Fruit fly (Drosophila melanogaster) whole organism, embryonic: Measurements from ENCODE around the gene CG13077.
A peak's percentile ranks its signal among the peaks of the same experiment; 100 is the strongest.

Experiments used
- Atf-2 ChIP-seq: fragments of 200-800 bp; sonication (Bioruptor generic); optimal IDR thresholded peaks from 2 replicates; lab custom pipeline; 2016; ENCODE audit warnings: missing biosample characterization, missing genetic modification characterization
- Bdp1 ChIP-seq: fragments of 200-800 bp; sonication (Bioruptor generic); optimal IDR thresholded peaks from 3 replicates; lab custom pipeline; 2016; ENCODE audit warnings: missing biosample characterization, missing genetic modification characterization
- BtbVII ChIP-seq: fragments of 200-800 bp; sonication (Bioruptor generic); optimal IDR thresholded peaks from 3 replicates; lab custom pipeline; 2017; ENCODE audit warnings: missing biosample characterization, mild to moderate bottlenecking, missing genetic modification characterization
- CG10366 ChIP-seq: fragments of 200-800 bp; sonication (Bioruptor generic); IDR thresholded peaks from 2 replicates; pipeline ENCODE4 v1.3.6; 2022; ENCODE audit warnings: missing biosample characterization, missing genetic modification characterization
- CG10959 ChIP-seq: fragments of 200-800 bp; sonication (Bioruptor generic); IDR thresholded peaks from 2 replicates; pipeline ENCODE4 v1.3.6; 2022; ENCODE audit warnings: missing biosample characterization, missing genetic modification characterization
- CG11093 ChIP-seq: fragments of 200-800 bp; sonication (Bioruptor generic); IDR thresholded peaks from 3 replicates; pipeline ENCODE4 v1.3.6; 2022; ENCODE audit warnings: missing biosample characterization, missing genetic modification characterization
- CG11560 ChIP-seq: fragments of 200-800 bp; sonication (Bioruptor generic); IDR thresholded peaks from 3 replicates; pipeline ENCODE4 v1.3.6; 2022; ENCODE audit warnings: missing biosample characterization, missing genetic modification characterization
- CG12104 ChIP-seq: fragments of 200-800 bp; sonication (Bioruptor generic); optimal IDR thresholded peaks from 3 replicates; lab custom pipeline; 2016; ENCODE audit warnings: missing biosample characterization, missing genetic modification characterization
- CG12236 ChIP-seq: fragments of 200-800 bp; sonication (Bioruptor generic); optimal IDR thresholded peaks from 2 replicates; lab custom pipeline; 2016; ENCODE audit warnings: missing biosample characterization, missing genetic modification characterization
- CG12744 ChIP-seq: fragments of 200-800 bp; sonication (Bioruptor generic); optimal IDR thresholded peaks from 2 replicates; lab custom pipeline; 2016; ENCODE audit warnings: missing biosample characterization, missing genetic modification characterization
- CG13123 ChIP-seq: fragments of 200-800 bp; sonication (Bioruptor generic); optimal IDR thresholded peaks from 2 replicates; lab custom pipeline; 2016; ENCODE audit warnings: missing biosample characterization, missing genetic modification characterization
- CG15479 ChIP-seq: fragments of 200-800 bp; sonication (Bioruptor generic); optimal IDR thresholded peaks from 3 replicates; lab custom pipeline; 2019; ENCODE audit warnings: missing biosample characterization, mild to moderate bottlenecking, missing genetic modification characterization, moderate library complexity
- CG1647 ChIP-seq: fragments of 200-800 bp; sonication (Bioruptor generic); optimal IDR thresholded peaks from 3 replicates; lab custom pipeline; 2016; ENCODE audit warnings: missing biosample characterization, missing genetic modification characterization
- CG16779 ChIP-seq: fragments of 200-800 bp; sonication (Bioruptor generic); IDR thresholded peaks from 2 replicates; pipeline ENCODE4 v1.3.6; 2022; ENCODE audit warnings: missing biosample characterization, missing genetic modification characterization
- CG17829 ChIP-seq: fragments of 200-800 bp; optimal IDR thresholded peaks from 2 replicates; lab custom pipeline; 2019; ENCODE audit warnings: missing biosample characterization, mild to moderate bottlenecking, missing genetic modification characterization, moderate library complexity
- CG18262 ChIP-seq: fragments of 200-800 bp; optimal IDR thresholded peaks from 3 replicates; lab custom pipeline; 2019; ENCODE audit warnings: missing biosample characterization, mild to moderate bottlenecking, missing genetic modification characterization, moderate library complexity
- CG2889 ChIP-seq: fragments of 200-800 bp; sonication (Bioruptor generic); IDR thresholded peaks from 3 replicates; pipeline ENCODE4 v1.3.6; 2022; ENCODE audit warnings: missing biosample characterization, missing genetic modification characterization
- CG30431 ChIP-seq: fragments of 200-800 bp; sonication (Bioruptor generic); optimal IDR thresholded peaks from 2 replicates; lab custom pipeline; 2017; ENCODE audit warnings: missing biosample characterization, missing genetic modification characterization
- CG33213 ChIP-seq: fragments of 200-800 bp; sonication (Bioruptor generic); optimal IDR thresholded peaks from 3 replicates; lab custom pipeline; 2016; ENCODE audit warnings: missing biosample characterization, missing genetic modification characterization
- CG3838 ChIP-seq: fragments of 200-800 bp; sonication (Bioruptor generic); optimal IDR thresholded peaks from 3 replicates; lab custom pipeline; 2016; ENCODE audit warnings: missing biosample characterization, missing genetic modification characterization
- CG5180 ChIP-seq: fragments of 200-800 bp; sonication (Bioruptor generic); optimal IDR thresholded peaks from 3 replicates; lab custom pipeline; 2017; ENCODE audit warnings: missing biosample characterization, missing genetic modification characterization, mild to moderate bottlenecking, moderate library complexity, missing genetic modification reagents
- CG7372 ChIP-seq: fragments of 200-800 bp; sonication (Bioruptor generic); IDR thresholded peaks from 2 replicates; pipeline ENCODE4 v1.3.6; 2022; ENCODE audit warnings: missing biosample characterization, missing genetic modification characterization
- CG7556 ChIP-seq: fragments of 200-800 bp; sonication (Bioruptor generic); optimal IDR thresholded peaks from 2 replicates; lab custom pipeline; 2017; ENCODE audit warnings: missing biosample characterization, mild to moderate bottlenecking, missing genetic modification characterization
- CG7745 ChIP-seq: fragments of 200-800 bp; sonication (Bioruptor generic); optimal IDR thresholded peaks from 2 replicates; lab custom pipeline; 2018; ENCODE audit warnings: missing biosample characterization, mild to moderate bottlenecking, missing genetic modification characterization, moderate library complexity
- CG7928 ChIP-seq: fragments of 200-800 bp; sonication (Bioruptor generic); optimal IDR thresholded peaks from 2 replicates; lab custom pipeline; 2017; ENCODE audit warnings: missing biosample characterization, mild to moderate bottlenecking, missing genetic modification characterization
- CG8765 ChIP-seq: fragments of 200-800 bp; sonication (Bioruptor generic); IDR thresholded peaks from 2 replicates; pipeline ENCODE4 v1.3.6; 2022; ENCODE audit warnings: missing biosample characterization, missing genetic modification characterization
- CTCF ChIP-seq: fragments of 200-800 bp; sonication (Bioruptor generic); optimal IDR thresholded peaks from 2 replicates; lab custom pipeline; 2017; ENCODE audit warnings: missing biosample characterization, mild to moderate bottlenecking, missing genetic modification characterization, moderate library complexity
- Dek ChIP-seq: fragments of 200-800 bp; sonication (Bioruptor generic); optimal IDR thresholded peaks from 3 replicates; lab custom pipeline; 2019; ENCODE audit warnings: missing biosample characterization, mild to moderate bottlenecking, missing genetic modification characterization, moderate library complexity
- Doc3 ChIP-seq: fragments of 200-800 bp; sonication (Bioruptor generic); IDR thresholded peaks from 3 replicates; pipeline ENCODE4 v1.3.6; 2022; ENCODE audit warnings: missing biosample characterization, missing genetic modification characterization; ENCODE audit not compliant: partially characterized antibody
- Fer2 ChIP-seq: fragments of 200-800 bp; sonication (Bioruptor generic); optimal IDR thresholded peaks from 2 replicates; lab custom pipeline; 2018; ENCODE audit warnings: missing biosample characterization, mild to moderate bottlenecking, missing genetic modification characterization, moderate library complexity
- H15 ChIP-seq: fragments of 200-800 bp; sonication (Bioruptor generic); IDR thresholded peaks from 3 replicates; pipeline ENCODE4 v1.3.6; 2022; ENCODE audit warnings: missing biosample characterization, missing genetic modification characterization
- HLH3B ChIP-seq: fragments of 200-800 bp; sonication (Bioruptor generic); IDR thresholded peaks from 2 replicates; pipeline ENCODE4 v1.3.6; 2022; ENCODE audit warnings: missing biosample characterization, missing genetic modification characterization
- Hr3 ChIP-seq: fragments of 200-800 bp; sonication (Bioruptor generic); optimal IDR thresholded peaks from 3 replicates; lab custom pipeline; 2016; ENCODE audit warnings: missing biosample characterization, missing genetic modification characterization
- MTF-1 ChIP-seq: fragments of 200-800 bp; sonication (Bioruptor generic); optimal IDR thresholded peaks from 2 replicates; lab custom pipeline; 2018; ENCODE audit warnings: missing biosample characterization, mild to moderate bottlenecking, missing genetic modification characterization, borderline replicate concordance
- Mrtf ChIP-seq: fragments of 200-800 bp; sonication (Bioruptor generic); IDR thresholded peaks from 3 replicates; pipeline ENCODE4 v1.3.6; 2022; ENCODE audit warnings: missing biosample characterization, missing genetic modification characterization
- Pdp1 ChIP-seq, 2 experiments: fragments of 200-800 bp; sonication (Bioruptor generic); optimal IDR thresholded peaks; 3 replicates each; lab custom pipeline; 2016; ENCODE audit warnings: missing biosample characterization in 2 of 2, missing genetic modification characterization in 2 of 2, mild to moderate bottlenecking in 1 of 2, moderate library complexity in 1 of 2
- Spps ChIP-seq: fragments of 200-800 bp; sonication (Bioruptor generic); optimal IDR thresholded peaks from 2 replicates; lab custom pipeline; 2018; ENCODE audit warnings: missing biosample characterization, mild to moderate bottlenecking, missing genetic modification characterization
- Trl ChIP-seq, 3 experiments: fragments of >200 bp in 2 of 3; fragments of 200-800 bp in 1 of 3; sonication (Bioruptor generic) in 1 of 3; optimal IDR thresholded peaks; 2 replicates in 1 of 3; 3 replicates in 2 of 3; lab custom pipeline; 2016 to 2017; ENCODE audit warnings: missing biosample characterization in 1 of 3, missing genetic modification characterization in 1 of 3
- cad ChIP-seq: fragments of >200 bp; optimal IDR thresholded peaks from 2 replicates; lab custom pipeline; 2017; ENCODE audit warnings: missing biosample characterization, missing genetic modification characterization
- chm ChIP-seq: fragments of 200-800 bp; sonication (Bioruptor generic); IDR thresholded peaks from 2 replicates; pipeline ENCODE4 v1.3.6; 2022; ENCODE audit warnings: missing biosample characterization, missing genetic modification characterization
- fd96Cb ChIP-seq: fragments of 200-800 bp; sonication (Bioruptor generic); optimal IDR thresholded peaks from 2 replicates; lab custom pipeline; 2018; ENCODE audit warnings: missing biosample characterization, mild to moderate bottlenecking, missing genetic modification characterization, moderate library complexity
- fu2 ChIP-seq: fragments of 200-800 bp; sonication (Bioruptor generic); optimal IDR thresholded peaks from 2 replicates; lab custom pipeline; 2016; ENCODE audit warnings: missing biosample characterization, missing genetic modification characterization
- gt ChIP-seq: fragments of 200-800 bp; sonication (Bioruptor generic); IDR thresholded peaks from 2 replicates; pipeline ENCODE4 v1.3.6; 2022; ENCODE audit warnings: missing biosample characterization, missing genetic modification characterization
- hkb ChIP-seq, 2 experiments: fragments of 200-800 bp in 1 of 2; fragments of >200 bp in 1 of 2; sonication (Bioruptor generic) in 1 of 2; IDR thresholded peaks in 1 of 2; optimal IDR thresholded peaks in 1 of 2; 2 replicates each; pipeline versions ENCODE4 v1.3.6 to Lab custom; 2017 to 2022; ENCODE audit warnings: missing biosample characterization in 1 of 2, missing genetic modification characterization in 1 of 2
- inv ChIP-seq: fragments of 200-800 bp; sonication (Bioruptor generic); IDR thresholded peaks from 2 replicates; pipeline ENCODE4 v1.3.6; 2022; ENCODE audit warnings: missing biosample characterization, missing genetic modification characterization; ENCODE audit not compliant: partially characterized antibody
- jigr1 ChIP-seq: fragments of 200-800 bp; sonication (Bioruptor generic); IDR thresholded peaks from 3 replicates; pipeline ENCODE4 v1.3.6; 2022; ENCODE audit warnings: missing biosample characterization, missing genetic modification characterization
- maf-S ChIP-seq: fragments of 200-800 bp; sonication (Bioruptor generic); optimal IDR thresholded peaks from 2 replicates; lab custom pipeline; 2016; ENCODE audit warnings: missing biosample characterization, missing genetic modification characterization
- sima ChIP-seq: fragments of 200-800 bp; sonication (Bioruptor generic); optimal IDR thresholded peaks from 2 replicates; lab custom pipeline; 2016; ENCODE audit warnings: missing biosample characterization, missing genetic modification characterization
- ssp ChIP-seq: fragments of 200-800 bp; sonication (Bioruptor generic); IDR thresholded peaks from 2 replicates; pipeline ENCODE4 v1.3.6; 2022; ENCODE audit warnings: missing biosample characterization, missing genetic modification characterization
- vvl ChIP-seq: fragments of 200-800 bp; sonication (Bioruptor generic); IDR thresholded peaks from 2 replicates; pipeline ENCODE4 v1.3.6; 2022; ENCODE audit warnings: missing biosample characterization, missing genetic modification characterization
- wor ChIP-seq: fragments of 200-800 bp; sonication (Bioruptor generic); IDR thresholded peaks from 2 replicates; pipeline ENCODE4 v1.3.6; 2022; ENCODE audit warnings: missing biosample characterization, missing genetic modification characterization

CG13077 gene

DNA sequence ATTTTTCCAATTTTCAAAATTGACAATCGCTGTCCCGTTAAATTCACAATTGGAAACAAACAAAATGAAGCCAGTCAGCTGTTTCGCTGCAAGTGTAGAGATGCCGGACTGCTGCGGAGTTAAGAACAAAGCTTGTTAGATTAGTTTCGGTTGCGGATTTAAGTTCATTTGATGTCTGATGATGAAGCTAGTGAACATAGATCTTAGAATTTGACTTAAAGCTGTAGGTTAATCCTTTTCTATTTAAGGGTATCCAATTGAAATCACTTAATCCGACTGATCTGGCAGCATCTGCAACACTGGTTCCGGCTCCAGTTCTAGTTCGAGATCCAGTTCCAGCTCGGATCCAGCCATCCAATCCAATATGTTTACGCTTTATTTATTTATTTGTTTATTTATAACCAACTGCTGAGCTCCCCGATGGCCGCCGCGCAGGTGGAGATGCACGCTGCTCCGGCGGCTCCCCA is 18.3 kb downstream of the CG13077 start, which contains the start of the genes PCNA2 and CG10366 (continued):
- TF ChIP-seq BtbVII (GFP tag; lab: Kevin White, UChicago): peak; percentile 14
- no peak for TF ChIP-seq CG30431 (GFP tag; lab: Kevin White, UChicago)
- peak; percentile 59 for TF ChIP-seq CG1647 (GFP tag; lab: Kevin White, UChicago)
- peak; percentile 56 for TF ChIP-seq CG13123 (GFP tag; lab: Kevin White, UChicago)
- TF ChIP-seq CG11560 (tag; lab: Robert Waterston, UW): no peak
- no peak for TF ChIP-seq chm (GFP tag; lab: Robert Waterston, UW)
- no peak for TF ChIP-seq CG7745 (tag; lab: Kevin White, UChicago)
- TF ChIP-seq CG33213: peak; percentile 89
- TF ChIP-seq CG3838 (GFP tag; lab: Kevin White, UChicago): no peak
- TF ChIP-seq Pdp1 (GFP tag; optimal IDR thresholded peaks at IDR 0.05; lab: Kevin White, UChicago): peak; percentile 45 to 80
- peak; percentile 39 for TF ChIP-seq CG12104 (GFP tag; lab: Kevin White, UChicago)
- peak; percentile 54 for TF ChIP-seq Bdp1 (GFP tag; lab: Kevin White, UChicago)
- no peak for TF ChIP-seq CG15479 (GFP tag; lab: Kevin White, UChicago)
- TF ChIP-seq gt (GFP tag; lab: Robert Waterston, UW): no peak
- TF ChIP-seq sima (GFP tag; lab: Kevin White, UChicago): no peak
- TF ChIP-seq CG2889: no peak
- TF ChIP-seq CG10959: no peak
- TF ChIP-seq HLH3B (GFP tag; lab: Robert Waterston, UW): 0 out of 2 replicates have a peak, but pooled peaks have one; percentile 9
- TF ChIP-seq CG8765 (GFP tag; lab: Robert Waterston, UW): no peak
- TF ChIP-seq ssp (GFP tag; lab: Robert Waterston, UW): peak; percentile 27; the same call in 1 of the 2 replicates
- TF ChIP-seq Spps (tag; lab: Kevin White, UChicago): peak; percentile 17
- TF ChIP-seq Fer2 (tag; lab: Kevin White, UChicago): peak; percentile 54
- TF ChIP-seq Atf-2 (GFP tag; lab: Kevin White, UChicago): peak; percentile 57
- peak; percentile 74 for TF ChIP-seq fu2 (GFP tag; lab: Kevin White, UChicago)
- TF ChIP-seq CG12236 (GFP tag; lab: Kevin White, UChicago): peak; percentile 48
- TF ChIP-seq CG10366: peak; percentile 72
- peak; percentile 22 for TF ChIP-seq Dek (tag; lab: Kevin White, UChicago)
- TF ChIP-seq CG16779 (GFP tag; lab: Robert Waterston, UW): no peak
- peak; percentile 79 for TF ChIP-seq hkb (optimal IDR thresholded peaks at IDR 0.05; lab: Kevin White, UChicago)
- TF ChIP-seq hkb (GFP tag; IDR thresholded peaks at IDR 0.05; lab: Robert Waterston, UW): 0 out of 2 replicates have a peak, but pooled peaks have one; percentile 23
- TF ChIP-seq CG7372 (GFP tag; lab: Robert Waterston, UW): peak; percentile 54; the same call in 1 of the 2 replicates
- TF ChIP-seq jigr1 (GFP tag; lab: Robert Waterston, UW): no peak
- TF ChIP-seq MTF-1 (GFP tag; lab: Kevin White, UChicago): no peak
- peak; percentile 38 for TF ChIP-seq CG12744
- TF ChIP-seq cad (GFP tag; lab: Kevin White, UChicago): no peak
- TF ChIP-seq Trl (optimal IDR thresholded peaks at IDR 0.05; lab: Kevin White, UChicago): no peak
- TF ChIP-seq Trl (GFP tag; optimal IDR thresholded peaks at IDR 0.05; lab: Kevin White, UChicago): peak; percentile 85
- peak; percentile 77 for TF ChIP-seq CG17829 (tag; lab: Kevin White, UChicago)
- peak; percentile 59 for TF ChIP-seq maf-S (GFP tag; lab: Kevin White, UChicago)
- TF ChIP-seq Mrtf (GFP tag; lab: Robert Waterston, UW): peak; percentile 58; the same call in 2 of the 3 replicates
- TF ChIP-seq Hr3: peak; percentile 59
- peak; percentile 70 for TF ChIP-seq CG7928 (GFP tag; lab: Kevin White, UChicago)
- TF ChIP-seq wor: no peak
- TF ChIP-seq CG5180: no peak
- no peak for TF ChIP-seq H15 (GFP tag; lab: Robert Waterston, UW)
- peak; percentile 4 for TF ChIP-seq CTCF (GFP tag; lab: Kevin White, UChicago)
- peak; percentile 54 for TF ChIP-seq CG18262
- TF ChIP-seq inv (GFP tag; lab: Robert Waterston, UW): peak; percentile 67; the same call in 1 of the 2 replicates
- no peak for TF ChIP-seq Doc3 (GFP tag; lab: Robert Waterston, UW)
- peak; percentile 3 for TF ChIP-seq fd96Cb (tag; lab: Kevin White, UChicago)
- TF ChIP-seq CG11093 (GFP tag; lab: Robert Waterston, UW): no peak
- TF ChIP-seq CG7556 (GFP tag; lab: Kevin White, UChicago): peak; percentile 51
- TF ChIP-seq vvl: peak; percentile 54; the same call in 1 of the 2 replicates
